Fruit fly (Drosophila melanogaster) whole organism, embryonic: Measurements from ENCODE around the gene Upf2.
A peak's percentile ranks its signal among the peaks of the same experiment; 100 is the strongest.

Experiments used
- CG10543 ChIP-seq: fragments of 200-800 bp; sonication (Bioruptor generic); optimal IDR thresholded peaks from 3 replicates; lab custom pipeline; 2017; ENCODE audit warnings: missing biosample characterization, mild to moderate bottlenecking, missing genetic modification characterization, moderate library complexity
- CG10979 ChIP-seq: fragments of 200-800 bp; sonication (Bioruptor generic); optimal IDR thresholded peaks from 2 replicates; lab custom pipeline; 2018; ENCODE audit warnings: missing biosample characterization, mild to moderate bottlenecking, missing genetic modification characterization, moderate library complexity
- CG11504 ChIP-seq: fragments of 200-800 bp; sonication (Bioruptor generic); optimal IDR thresholded peaks from 3 replicates; lab custom pipeline; 2019; ENCODE audit warnings: missing biosample characterization, mild to moderate bottlenecking, missing genetic modification characterization, moderate library complexity
- CG11695 ChIP-seq: fragments of 200-800 bp; sonication (Bioruptor generic); IDR thresholded peaks from 3 replicates; pipeline ENCODE4 v1.3.6; 2022; ENCODE audit warnings: missing biosample characterization, missing genetic modification characterization
- CG13287 ChIP-seq: fragments of 200-800 bp; sonication (Bioruptor generic); IDR thresholded peaks from 2 replicates; pipeline ENCODE4 v1.3.6; 2022; ENCODE audit warnings: missing biosample characterization, missing genetic modification characterization; ENCODE audit not compliant: partially characterized antibody
- CG13296 ChIP-seq: fragments of 200-800 bp; sonication (Bioruptor generic); optimal IDR thresholded peaks from 3 replicates; lab custom pipeline; 2018; ENCODE audit warnings: missing biosample characterization, mild to moderate bottlenecking, missing genetic modification characterization
- CG13424 ChIP-seq: fragments of 200-800 bp; sonication (Bioruptor generic); optimal IDR thresholded peaks from 2 replicates; lab custom pipeline; 2019; ENCODE audit warnings: missing biosample characterization, mild to moderate bottlenecking, missing genetic modification characterization, moderate library complexity
- CG14014 ChIP-seq: fragments of 200-800 bp; sonication (Bioruptor generic); IDR thresholded peaks from 2 replicates; pipeline ENCODE4 v1.3.6; 2022; ENCODE audit warnings: missing biosample characterization, missing genetic modification characterization
- CG14050 ChIP-seq: fragments of 200-800 bp; sonication (Bioruptor generic); IDR thresholded peaks from 3 replicates; pipeline ENCODE4 v1.3.6; 2022; ENCODE audit warnings: missing biosample characterization, missing genetic modification characterization
- CG14965 ChIP-seq: fragments of 200-800 bp; sonication (Bioruptor generic); optimal IDR thresholded peaks from 2 replicates; lab custom pipeline; 2016; ENCODE audit warnings: missing biosample characterization, missing genetic modification characterization, borderline replicate concordance
- CG17361 ChIP-seq: fragments of 200-800 bp; sonication (Bioruptor generic); IDR thresholded peaks from 3 replicates; pipeline ENCODE4 v1.3.6; 2022; ENCODE audit warnings: missing biosample characterization, missing genetic modification characterization
- CG18011 ChIP-seq: fragments of 200-800 bp; sonication (Bioruptor generic); optimal IDR thresholded peaks from 2 replicates; lab custom pipeline; 2017; ENCODE audit warnings: missing biosample characterization, missing genetic modification characterization, mild to moderate bottlenecking, moderate library complexity, missing genotype
- CG18262 ChIP-seq: fragments of 200-800 bp; optimal IDR thresholded peaks from 3 replicates; lab custom pipeline; 2019; ENCODE audit warnings: missing biosample characterization, mild to moderate bottlenecking, missing genetic modification characterization, moderate library complexity
- CG2120 ChIP-seq: fragments of 200-800 bp; sonication (Bioruptor generic); optimal IDR thresholded peaks from 3 replicates; lab custom pipeline; 2016; ENCODE audit warnings: missing biosample characterization, missing genetic modification characterization
- CG31365 ChIP-seq: fragments of 200-800 bp; sonication (Bioruptor generic); optimal IDR thresholded peaks from 2 replicates; lab custom pipeline; 2018; ENCODE audit warnings: missing biosample characterization, mild to moderate bottlenecking, missing genetic modification characterization
- CG6813 ChIP-seq: fragments of 200-800 bp; sonication (Bioruptor generic); optimal IDR thresholded peaks from 2 replicates; lab custom pipeline; 2017; ENCODE audit warnings: missing biosample characterization, missing genetic modification characterization, mild to moderate bottlenecking, moderate library complexity, missing genetic modification reagents
- CG9215 ChIP-seq: fragments of 200-800 bp; sonication (Bioruptor generic); IDR thresholded peaks from 2 replicates; pipeline ENCODE4 v1.3.6; 2022; ENCODE audit warnings: missing biosample characterization, missing genetic modification characterization
- Dek ChIP-seq: fragments of 200-800 bp; sonication (Bioruptor generic); optimal IDR thresholded peaks from 3 replicates; lab custom pipeline; 2019; ENCODE audit warnings: missing biosample characterization, mild to moderate bottlenecking, missing genetic modification characterization, moderate library complexity
- H2.0 ChIP-seq: fragments of 200-800 bp; sonication (Bioruptor generic); IDR thresholded peaks from 2 replicates; pipeline ENCODE4 v1.3.6; 2022; ENCODE audit warnings: missing biosample characterization, missing genetic modification characterization
- HLH3B ChIP-seq: fragments of 200-800 bp; sonication (Bioruptor generic); IDR thresholded peaks from 2 replicates; pipeline ENCODE4 v1.3.6; 2022; ENCODE audit warnings: missing biosample characterization, missing genetic modification characterization
- HmgD ChIP-seq: fragments of 200-800 bp; sonication (Bioruptor generic); optimal IDR thresholded peaks from 3 replicates; lab custom pipeline; 2016; ENCODE audit warnings: missing biosample characterization, missing genetic modification characterization
- Hr78 ChIP-seq, 2 experiments: fragments of 200-800 bp in 1 of 2; fragments of >200 bp in 1 of 2; sonication (Bioruptor generic) in 1 of 2; optimal IDR thresholded peaks; 2 replicates each; lab custom pipeline; 2017 to 2019; ENCODE audit warnings: missing biosample characterization in 2 of 2, missing genetic modification characterization in 2 of 2, mild to moderate bottlenecking in 1 of 2, moderate library complexity in 1 of 2
- Jarid2 ChIP-seq: fragments of 200-800 bp; sonication (Bioruptor generic); optimal IDR thresholded peaks from 3 replicates; lab custom pipeline; 2017; ENCODE audit warnings: mild to moderate bottlenecking, missing biosample characterization, missing genetic modification reagents, missing genetic modification characterization
- NC2β ChIP-seq: fragments of 200-800 bp; sonication (Bioruptor generic); optimal IDR thresholded peaks from 2 replicates; lab custom pipeline; 2016; ENCODE audit warnings: missing biosample characterization, missing genetic modification characterization
- Oaz ChIP-seq: fragments of 200-800 bp; sonication (Bioruptor generic); IDR thresholded peaks from 2 replicates; pipeline ENCODE4 v1.3.6; 2022; ENCODE audit warnings: missing biosample characterization, missing genetic modification characterization
- Poxn ChIP-seq: fragments of 200-800 bp; sonication (Bioruptor generic); IDR thresholded peaks from 2 replicates; pipeline ENCODE4 v1.3.6; 2022; ENCODE audit warnings: missing biosample characterization, missing genetic modification characterization
- Ptx1 ChIP-seq: fragments of 200-800 bp; sonication (Bioruptor generic); IDR thresholded peaks from 2 replicates; pipeline ENCODE4 v1.3.6; 2022; ENCODE audit warnings: missing biosample characterization, missing genetic modification characterization
- Sox102F ChIP-seq: fragments of 200-800 bp; sonication (Bioruptor generic); optimal IDR thresholded peaks from 2 replicates; lab custom pipeline; 2018; ENCODE audit warnings: missing biosample characterization, mild to moderate bottlenecking, missing genetic modification characterization, moderate library complexity
- Xbp1 ChIP-seq: fragments of 200-800 bp; sonication (Bioruptor generic); optimal IDR thresholded peaks from 3 replicates; lab custom pipeline; 2016; ENCODE audit warnings: missing biosample characterization, mild to moderate bottlenecking, missing genetic modification characterization
- Xrp1 ChIP-seq: fragments of 200-800 bp; sonication (Bioruptor generic); IDR thresholded peaks from 2 replicates; pipeline ENCODE4 v1.3.6; 2022; ENCODE audit warnings: missing biosample characterization, missing genetic modification characterization
- ac ChIP-seq: fragments of 200-800 bp; sonication (Bioruptor generic); optimal IDR thresholded peaks from 3 replicates; lab custom pipeline; 2017; ENCODE audit warnings: missing biosample characterization, mild to moderate bottlenecking, missing genetic modification characterization
- ap ChIP-seq: fragments of 200-800 bp; sonication (Bioruptor generic); IDR thresholded peaks from 2 replicates; pipeline ENCODE4 v1.3.6; 2022; ENCODE audit warnings: missing biosample characterization, missing genetic modification characterization
- bcd ChIP-seq: fragments of 200-800 bp; sonication (Bioruptor generic); optimal IDR thresholded peaks from 2 replicates; lab custom pipeline; 2017; ENCODE audit warnings: missing biosample characterization, mild to moderate bottlenecking, missing genetic modification characterization
- cas ChIP-seq: fragments of 200-800 bp; sonication (Bioruptor generic); IDR thresholded peaks from 2 replicates; pipeline ENCODE4 v1.3.6; 2022; ENCODE audit warnings: missing biosample characterization, missing genetic modification characterization
- caup ChIP-seq: fragments of 200-800 bp; sonication (Bioruptor generic); optimal IDR thresholded peaks from 3 replicates; lab custom pipeline; 2017; ENCODE audit warnings: missing biosample characterization, mild to moderate bottlenecking, missing genetic modification characterization, moderate library complexity; ENCODE audit not compliant: severe bottlenecking
- esg ChIP-seq: fragments of 200-800 bp; sonication (Bioruptor generic); conservative IDR thresholded peaks from 2 replicates; pipeline ENCODE4 v1.3.6; 2022; ENCODE audit warnings: missing biosample characterization, missing genetic modification characterization
- fd3F ChIP-seq: fragments of 200-800 bp; sonication (Bioruptor generic); optimal IDR thresholded peaks from 2 replicates; lab custom pipeline; 2018; ENCODE audit warnings: missing biosample characterization, mild to moderate bottlenecking, missing genetic modification characterization, moderate library complexity
- gce ChIP-seq: fragments of 200-800 bp; sonication (Bioruptor generic); IDR thresholded peaks from 3 replicates; pipeline ENCODE4 v1.3.6; 2022; ENCODE audit warnings: missing biosample characterization, missing genetic modification characterization
- insv ChIP-seq, 2 experiments: fragments of 200-800 bp; sonication (Bioruptor generic); optimal IDR thresholded peaks; 3 replicates each; lab custom pipeline; 2016 to 2018; ENCODE audit warnings: missing biosample characterization in 2 of 2, missing genetic modification characterization in 2 of 2
- kah ChIP-seq: fragments of 200-800 bp; sonication (Bioruptor generic); optimal IDR thresholded peaks from 2 replicates; lab custom pipeline; 2018; ENCODE audit warnings: missing biosample characterization, mild to moderate bottlenecking, missing genetic modification characterization
- kni ChIP-seq: fragments of 200-800 bp; sonication (Bioruptor generic); optimal IDR thresholded peaks from 3 replicates; lab custom pipeline; 2017; ENCODE audit warnings: mild to moderate bottlenecking, missing biosample characterization, missing genetic modification reagents, missing genetic modification characterization
- oc ChIP-seq: fragments of 200-800 bp; sonication (Bioruptor generic); optimal IDR thresholded peaks from 2 replicates; lab custom pipeline; 2018; ENCODE audit warnings: missing biosample characterization, mild to moderate bottlenecking, missing genetic modification characterization, moderate library complexity
- ranshi ChIP-seq: fragments of 200-800 bp; sonication (Bioruptor generic); IDR thresholded peaks from 2 replicates; pipeline ENCODE4 v1.3.6; 2022; ENCODE audit warnings: missing biosample characterization, missing genetic modification characterization
- salm ChIP-seq: fragments of 200-800 bp; sonication (Bioruptor generic); optimal IDR thresholded peaks from 2 replicates; lab custom pipeline; 2018; ENCODE audit warnings: missing biosample characterization, mild to moderate bottlenecking, missing genetic modification characterization
- scrt ChIP-seq: fragments of 200-800 bp; sonication (Bioruptor generic); optimal IDR thresholded peaks from 2 replicates; lab custom pipeline; 2018; ENCODE audit warnings: missing biosample characterization, mild to moderate bottlenecking, missing genetic modification characterization, moderate library complexity
- sens ChIP-seq: fragments of 200-800 bp; sonication (Bioruptor generic); peaks from one replicate; lab custom pipeline; 2016; ENCODE audit warnings: missing biosample characterization, missing genetic modification characterization
- zfh1 ChIP-seq: fragments of 200-800 bp; sonication (Bioruptor generic); IDR thresholded peaks from 3 replicates; pipeline ENCODE4 v1.3.6; 2022; ENCODE audit warnings: missing biosample characterization, missing genetic modification characterization

The Upf2 gene

dm6 chrX:8114476-8115342 is 39.4 kb upstream of the Upf2 start (continued):
- TF ChIP-seq NC2β (GFP tag; lab: Kevin White, UChicago) = peak; percentile 29
- TF ChIP-seq Hr78 (GFP tag; optimal IDR thresholded peaks at IDR 0.05; lab: Kevin White, UChicago) = peak in 1 of 2 experiments; percentile 61
- peak; percentile 68; the same call in 1 of the 2 replicates for TF ChIP-seq ap
- peak; percentile 11; the same call in 1 of the 2 replicates for TF ChIP-seq H2.0 (GFP tag; lab: Robert Waterston, UW)
- TF ChIP-seq CG9215 (GFP tag; lab: Robert Waterston, UW) = peak; percentile 30; the same call in 1 of the 2 replicates
- peak; percentile 64 to 94 for TF ChIP-seq insv (GFP tag; optimal IDR thresholded peaks at IDR 0.05; lab: Kevin White, UChicago)
- TF ChIP-seq Ptx1 (GFP tag; lab: Robert Waterston, UW) = peak; percentile 51; the same call in 1 of the 2 replicates
- no peak for TF ChIP-seq CG14965 (GFP tag; lab: Kevin White, UChicago)
- TF ChIP-seq Oaz (GFP tag; lab: Robert Waterston, UW) = peak; percentile 31; the same call in 1 of the 2 replicates
- TF ChIP-seq salm (tag; lab: Kevin White, UChicago) = peak; percentile 12
- TF ChIP-seq CG18011 (GFP tag; lab: Kevin White, UChicago) = peak; percentile 0
- peak; percentile 38 for TF ChIP-seq bcd (GFP tag; lab: Kevin White, UChicago)
- peak; percentile 64 for TF ChIP-seq Sox102F (GFP tag; lab: Kevin White, UChicago)
- TF ChIP-seq CG17361 (GFP tag; lab: Robert Waterston, UW) = peak; percentile 75
- TF ChIP-seq ac = no peak
- peak; percentile 58; the same call in 1 of the 2 replicates for TF ChIP-seq Xrp1 (GFP tag; lab: Robert Waterston, UW)
- TF ChIP-seq CG6813 = peak; percentile 48
- peak; percentile 67 for TF ChIP-seq caup (GFP tag; lab: Kevin White, UChicago)
- TF ChIP-seq esg (GFP tag; lab: Robert Waterston, UW) = peak; percentile 64
- TF ChIP-seq kni (GFP tag; lab: Kevin White, UChicago) = peak; percentile 11
- TF ChIP-seq Jarid2 = peak; percentile 25
- TF ChIP-seq fd3F (GFP tag; lab: Kevin White, UChicago) = peak; percentile 52
- TF ChIP-seq scrt = peak; percentile 11
- TF ChIP-seq CG14050 (GFP tag; lab: Robert Waterston, UW) = peak; percentile 47; the same call in 1 of the 3 replicates
- no peak for TF ChIP-seq HmgD
- TF ChIP-seq ranshi (GFP tag; lab: Robert Waterston, UW) = peak; percentile 63; the same call in 1 of the 2 replicates
- TF ChIP-seq oc (tag; lab: Kevin White, UChicago) = peak; percentile 6
- no peak for TF ChIP-seq CG13287 (GFP tag; lab: Robert Waterston, UW)
- TF ChIP-seq HLH3B (GFP tag; lab: Robert Waterston, UW) = peak; percentile 46; the same call in 1 of the 2 replicates
- TF ChIP-seq CG10979 (tag; lab: Kevin White, UChicago) = peak; percentile 42
- TF ChIP-seq CG14014 (GFP tag; lab: Robert Waterston, UW) = peak; percentile 74
- peak; percentile 57 for TF ChIP-seq CG10543 (GFP tag; lab: Kevin White, UChicago)
- peak; percentile 9 for TF ChIP-seq kah
- TF ChIP-seq gce = peak; percentile 53; the same call in 1 of the 3 replicates
- TF ChIP-seq cas (GFP tag; lab: Robert Waterston, UW) = no peak
- peak; percentile 47; the same call in 1 of the 2 replicates for TF ChIP-seq Poxn (GFP tag; lab: Robert Waterston, UW)
- peak; percentile 88 for TF ChIP-seq CG11695 (GFP tag; lab: Robert Waterston, UW)
- TF ChIP-seq Dek = peak; percentile 61
- peak; percentile 20 for TF ChIP-seq CG31365
- peak; percentile 77 for TF ChIP-seq CG13424 (tag; lab: Kevin White, UChicago)
- peak; percentile 66 for TF ChIP-seq CG11504
- peak; percentile 78 for TF ChIP-seq CG13296
- peak; percentile 50; the same call in 1 of the 3 replicates for TF ChIP-seq zfh1 (GFP tag; lab: Robert Waterston, UW)
- TF ChIP-seq Xbp1 (GFP tag; lab: Kevin White, UChicago) = peak; percentile 62
- peak; percentile 83 for TF ChIP-seq CG2120
- TF ChIP-seq sens (GFP tag; lab: Kevin White, UChicago) = peak; percentile 67
- peak; percentile 55 for TF ChIP-seq CG18262
